Fruit fly (Drosophila melanogaster) whole organism, adult: ENCODE results near the gene CG15545.

ENCODE experiments used
- CG11617 ChIP-seq: fragments of 200-800 bp; sonication (Bioruptor generic); optimal IDR thresholded peaks from 2 replicates; lab custom pipeline; 2017; ENCODE audit warnings: mild to moderate bottlenecking, missing biosample characterization, missing genetic modification reagents, missing genetic modification characterization
- CG12768 ChIP-seq: fragments of 200-800 bp; sonication (Bioruptor generic); optimal IDR thresholded peaks from 2 replicates; lab custom pipeline; 2017; ENCODE audit warnings: missing biosample characterization, missing genetic modification characterization, mild to moderate bottlenecking, moderate library complexity, missing genetic modification reagents
- CG14711 ChIP-seq: fragments of 200-800 bp; sonication (Bioruptor generic); optimal IDR thresholded peaks from 2 replicates; lab custom pipeline; 2018; ENCODE audit warnings: missing biosample characterization, mild to moderate bottlenecking, missing genetic modification characterization, moderate library complexity
- CG1620 ChIP-seq: fragments of 200-800 bp; sonication (Bioruptor generic); optimal IDR thresholded peaks from 2 replicates; lab custom pipeline; 2016; ENCODE audit warnings: missing biosample characterization, missing genetic modification characterization
- CG33017 ChIP-seq: fragments of 200-800 bp; sonication (Bioruptor generic); optimal IDR thresholded peaks from 2 replicates; lab custom pipeline; 2018; ENCODE audit warnings: missing biosample characterization, mild to moderate bottlenecking, missing genetic modification characterization, moderate library complexity
- CG5204 ChIP-seq: fragments of 200-800 bp; sonication (Bioruptor generic); optimal IDR thresholded peaks from 2 replicates; lab custom pipeline; 2016; ENCODE audit warnings: missing biosample characterization, missing genetic modification characterization
- CG7045 ChIP-seq: fragments of 200-800 bp; sonication (Bioruptor generic); optimal IDR thresholded peaks from 2 replicates; lab custom pipeline; 2017; ENCODE audit warnings: missing biosample characterization, mild to moderate bottlenecking, missing genetic modification characterization
- CG7101 ChIP-seq: fragments of 200-800 bp; sonication (Bioruptor generic); optimal IDR thresholded peaks from 2 replicates; lab custom pipeline; 2018; ENCODE audit warnings: missing biosample characterization, mild to moderate bottlenecking, missing genetic modification characterization, moderate library complexity
- Clk ChIP-seq: fragments of 200-800 bp; sonication (Bioruptor generic); optimal IDR thresholded peaks from 2 replicates; lab custom pipeline; 2017; ENCODE audit warnings: missing biosample characterization, missing genetic modification characterization
- Crg-1 ChIP-seq: fragments of 200-800 bp; sonication (Bioruptor generic); optimal IDR thresholded peaks from 2 replicates; lab custom pipeline; 2016; ENCODE audit warnings: missing biosample characterization, missing genetic modification characterization
- Hr96 ChIP-seq: fragments of 200-800 bp; sonication (Bioruptor generic); optimal IDR thresholded peaks from 2 replicates; lab custom pipeline; 2016; ENCODE audit warnings: missing biosample characterization, missing genetic modification characterization
- Mnt ChIP-seq: fragments of 200-800 bp; sonication (Bioruptor generic); optimal IDR thresholded peaks from 2 replicates; lab custom pipeline; 2016; ENCODE audit warnings: missing biosample characterization, mild to moderate bottlenecking, missing genetic modification characterization
- bab1 ChIP-seq: fragments of 200-800 bp; sonication (Bioruptor generic); optimal IDR thresholded peaks from 3 replicates; lab custom pipeline; 2019; ENCODE audit warnings: missing biosample characterization, mild to moderate bottlenecking, missing genetic modification characterization, moderate library complexity
- cic ChIP-seq: fragments of 200-800 bp; sonication (Bioruptor generic); optimal IDR thresholded peaks from 2 replicates; lab custom pipeline; 2017; ENCODE audit warnings: missing biosample characterization, mild to moderate bottlenecking, missing genetic modification characterization, moderate library complexity
- cnc ChIP-seq, 2 experiments: fragments of >200 bp; optimal IDR thresholded peaks; 2 replicates each; lab custom pipeline; 2017
- kay ChIP-seq: fragments of 200-800 bp; sonication (Bioruptor generic); peaks from one replicate; lab custom pipeline; 2016; ENCODE audit warnings: missing biosample characterization, missing genetic modification characterization, borderline replicate concordance
- ovo ChIP-seq: fragments of 200-800 bp; sonication (Bioruptor generic); optimal IDR thresholded peaks from 2 replicates; lab custom pipeline; 2016; ENCODE audit warnings: missing biosample characterization, missing genetic modification characterization
- pad ChIP-seq: fragments of 200-800 bp; sonication (Bioruptor generic); optimal IDR thresholded peaks from 3 replicates; lab custom pipeline; 2017; ENCODE audit warnings: missing biosample characterization, missing genetic modification characterization, mild to moderate bottlenecking, moderate library complexity, missing genetic modification reagents
- tj ChIP-seq: fragments of 200-800 bp; sonication (Bioruptor generic); optimal IDR thresholded peaks from 3 replicates; lab custom pipeline; 2017; ENCODE audit warnings: missing biosample characterization, mild to moderate bottlenecking, missing genetic modification characterization, moderate library complexity
- toe ChIP-seq: fragments of 200-800 bp; sonication (Bioruptor generic); optimal IDR thresholded peaks from 2 replicates; lab custom pipeline; 2016; ENCODE audit warnings: missing biosample characterization, missing genetic modification characterization

Gene CG15545

dm6 chr3R:30872301-30873044 lies at the start of gene CG15545:
CG15545 (minus strand) TSS chr3R:30872351.
- no peak for TF ChIP-seq CG12768 (GFP tag; lab: Kevin White, UChicago)
- TF ChIP-seq CG1620 (GFP tag; lab: Kevin White, UChicago): no peak

DNA sequence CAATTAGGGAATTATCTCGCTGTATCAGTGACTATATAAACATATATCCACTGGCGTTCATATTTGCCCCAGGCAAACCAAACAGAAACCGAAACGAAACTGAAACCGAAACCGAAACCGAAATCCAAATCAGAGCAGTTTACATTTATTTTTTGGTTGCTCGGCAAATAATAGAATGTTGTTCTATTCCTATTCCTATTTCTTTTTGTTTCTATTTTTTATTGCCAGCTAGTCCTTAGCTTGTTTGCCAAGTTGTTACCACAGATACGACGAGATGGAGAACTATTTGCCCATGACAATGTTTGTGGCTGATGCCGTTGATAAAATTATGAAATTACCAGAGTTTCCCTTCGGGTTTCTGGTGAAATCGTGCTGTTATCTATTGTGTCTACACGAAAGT lies 46.7 kb upstream of the CG15545 start:
- TF ChIP-seq CG14711 (tag; lab: Kevin White, UChicago) (no peak), Mnt (GFP tag; lab: Kevin White, UChicago) (no peak), Clk (no peak), pad (no peak), Hr96 (GFP tag; lab: Kevin White, UChicago) (no peak), kay (GFP tag; lab: Kevin White, UChicago) (no peak), cnc (optimal IDR thresholded peaks at IDR 0.05; lab: Kevin White, UChicago) (no peak), CG7101 (no peak), bab1 (GFP tag; lab: Kevin White, UChicago) (no peak), cic (GFP tag; lab: Kevin White, UChicago) (no peak), CG5204 (GFP tag; lab: Kevin White, UChicago) (no peak), CG7045 (no peak), toe (GFP tag; lab: Kevin White, UChicago) (no peak), CG12768 (GFP tag; lab: Kevin White, UChicago) (no peak), CG11617 (no peak), Crg-1 (GFP tag; lab: Kevin White, UChicago) (no peak), CG33017 (tag; lab: Kevin White, UChicago) (no peak), tj (GFP tag; lab: Kevin White, UChicago) (no peak), ovo (GFP tag; lab: Kevin White, UChicago) (no peak), CG1620 (GFP tag; lab: Kevin White, UChicago) (no peak)

DNA sequence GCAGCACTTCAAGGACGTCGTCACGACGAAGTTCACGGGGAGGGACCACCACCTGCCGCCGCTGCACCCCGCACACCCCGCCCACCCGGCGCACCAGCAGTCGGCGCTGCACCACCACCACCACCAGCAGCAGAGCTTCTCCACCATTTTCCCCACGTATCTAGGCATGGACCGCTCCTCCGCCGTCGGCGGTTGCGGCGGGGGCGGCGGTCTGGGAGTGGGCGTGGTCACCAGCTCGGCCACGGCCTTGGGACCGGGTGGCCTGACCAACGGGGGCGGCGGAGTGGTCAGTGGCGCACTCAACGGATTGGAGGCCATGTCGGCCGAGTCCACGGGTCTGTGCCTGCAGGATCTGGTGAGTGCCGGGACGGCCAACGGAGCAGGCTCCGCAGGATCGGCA lies 43.9 kb upstream of the CG15545 start:
- TF ChIP-seq CG12768 (GFP tag; lab: Kevin White, UChicago) (no peak), kay (GFP tag; lab: Kevin White, UChicago) (no peak), toe (GFP tag; lab: Kevin White, UChicago) (no peak), cnc (optimal IDR thresholded peaks at IDR 0.05; lab: Kevin White, UChicago) (no peak), ovo (GFP tag; lab: Kevin White, UChicago) (no peak), CG14711 (tag; lab: Kevin White, UChicago) (no peak), bab1 (GFP tag; lab: Kevin White, UChicago) (no peak), Crg-1 (GFP tag; lab: Kevin White, UChicago) (no peak), Hr96 (GFP tag; lab: Kevin White, UChicago) (no peak), CG7101 (no peak), CG11617 (no peak), CG33017 (tag; lab: Kevin White, UChicago) (no peak), cic (GFP tag; lab: Kevin White, UChicago) (no peak), pad (no peak), Clk (no peak), tj (GFP tag; lab: Kevin White, UChicago) (no peak)

dm6 chr3R:30915235-30915634 lies 43.1 kb upstream of the CG15545 start:
- peak; percentile 5 for TF ChIP-seq Hr96 (GFP tag; lab: Kevin White, UChicago)
- TF ChIP-seq CG12768 (GFP tag; lab: Kevin White, UChicago): no peak
- peak; percentile 13 for TF ChIP-seq tj (GFP tag; lab: Kevin White, UChicago)
- TF ChIP-seq Crg-1 (GFP tag; lab: Kevin White, UChicago): no peak
- TF ChIP-seq bab1 (GFP tag; lab: Kevin White, UChicago): no peak
- no peak for TF ChIP-seq kay (GFP tag; lab: Kevin White, UChicago)
- TF ChIP-seq CG7101: no peak
- no peak for TF ChIP-seq toe (GFP tag; lab: Kevin White, UChicago)
- no peak for TF ChIP-seq cic (GFP tag; lab: Kevin White, UChicago)
- TF ChIP-seq CG1620 (GFP tag; lab: Kevin White, UChicago): no peak
- TF ChIP-seq cnc (optimal IDR thresholded peaks at IDR 0.05; lab: Kevin White, UChicago): no peak
- TF ChIP-seq CG14711 (tag; lab: Kevin White, UChicago): no peak
- TF ChIP-seq CG33017 (tag; lab: Kevin White, UChicago): no peak
- TF ChIP-seq CG11617: peak; percentile 28
- no peak for TF ChIP-seq Mnt (GFP tag; lab: Kevin White, UChicago)
- peak; percentile 14 for TF ChIP-seq pad
- TF ChIP-seq Clk: peak; percentile 28
- no peak for TF ChIP-seq ovo (GFP tag; lab: Kevin White, UChicago)
- TF ChIP-seq CG7045: no peak
- TF ChIP-seq CG5204 (GFP tag; lab: Kevin White, UChicago): no peak

DNA sequence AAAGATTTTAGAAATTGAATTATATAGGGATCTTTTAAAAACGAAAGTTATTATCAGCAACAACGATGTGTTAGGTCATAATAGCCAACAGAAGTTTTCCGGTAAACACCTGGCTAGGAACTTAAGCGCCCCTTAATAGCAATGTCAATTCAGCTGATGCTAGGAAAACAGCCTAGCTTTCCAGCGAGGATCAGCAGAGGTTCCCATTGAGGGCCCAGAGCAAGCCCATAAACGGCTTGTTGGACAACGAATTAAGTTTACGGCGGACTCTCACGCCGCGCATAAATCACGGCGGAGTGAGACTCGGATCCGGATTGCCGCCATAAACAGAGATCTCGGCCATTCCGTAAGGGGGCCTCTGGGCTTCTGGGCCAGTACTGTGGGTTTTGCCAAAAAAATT lies 41.6 kb upstream of the CG15545 start:
- TF ChIP-seq CG7045: peak; percentile 62
- TF ChIP-seq CG11617: peak; percentile 39
- TF ChIP-seq CG33017 (tag; lab: Kevin White, UChicago): peak; percentile 29
- no peak for TF ChIP-seq CG1620 (GFP tag; lab: Kevin White, UChicago)
- no peak for TF ChIP-seq Hr96 (GFP tag; lab: Kevin White, UChicago)
- peak; percentile 54 for TF ChIP-seq cic (GFP tag; lab: Kevin White, UChicago)
- peak; percentile 38 for TF ChIP-seq CG7101
- peak; percentile 37 for TF ChIP-seq CG12768 (GFP tag; lab: Kevin White, UChicago)
- TF ChIP-seq toe (GFP tag; lab: Kevin White, UChicago): no peak
- no peak for TF ChIP-seq CG5204 (GFP tag; lab: Kevin White, UChicago)

dm6 chr3R:30912402-30912801 lies 40.3 kb upstream of the CG15545 start, which contains the start of gene Ptx1:
Ptx1 (plus strand) TSS chr3R:30912754.
- TF ChIP-seq pad: peak; percentile 65
- peak; percentile 1 for TF ChIP-seq toe (GFP tag; lab: Kevin White, UChicago)
- TF ChIP-seq cnc (optimal IDR thresholded peaks at IDR 0.05; lab: Kevin White, UChicago): no peak
- no peak for TF ChIP-seq Hr96 (GFP tag; lab: Kevin White, UChicago)
- no peak for TF ChIP-seq tj (GFP tag; lab: Kevin White, UChicago)
- no peak for TF ChIP-seq CG1620 (GFP tag; lab: Kevin White, UChicago)
- TF ChIP-seq CG7045: no peak
- TF ChIP-seq CG11617: no peak
- TF ChIP-seq kay (GFP tag; lab: Kevin White, UChicago): no peak
- TF ChIP-seq Crg-1 (GFP tag; lab: Kevin White, UChicago): no peak
- no peak for TF ChIP-seq CG33017 (tag; lab: Kevin White, UChicago)
- peak; percentile 29 for TF ChIP-seq Mnt (GFP tag; lab: Kevin White, UChicago)
- TF ChIP-seq Clk: no peak
- TF ChIP-seq CG5204 (GFP tag; lab: Kevin White, UChicago): no peak
